Fruit fly (Drosophila melanogaster) whole organism, prepupa: ENCODE data around the gene INPP5E.
A peak's percentile ranks its signal among the peaks of the same experiment; 100 is the strongest.

ENCODE experiments used
- CG10631 ChIP-seq: fragments of 200-800 bp; sonication (Bioruptor generic); optimal IDR thresholded peaks from 2 replicates; lab custom pipeline; 2016; ENCODE audit warnings: missing biosample characterization, missing genetic modification characterization
- CG10669 ChIP-seq: fragments of 200-800 bp; sonication (Bioruptor generic); optimal IDR thresholded peaks from 3 replicates; lab custom pipeline; 2018; ENCODE audit warnings: missing biosample characterization, mild to moderate bottlenecking, missing genetic modification characterization, moderate library complexity
- CG11294 ChIP-seq: fragments of 200-800 bp; sonication (Bioruptor generic); IDR thresholded peaks from 2 replicates; pipeline ENCODE4 v1.3.6; 2022; ENCODE audit warnings: missing biosample characterization, missing genetic modification characterization
- CG11902 ChIP-seq: fragments of 200-800 bp; sonication (Bioruptor generic); optimal IDR thresholded peaks from 3 replicates; lab custom pipeline; 2016; ENCODE audit warnings: missing biosample characterization, missing genetic modification characterization
- CG3032 ChIP-seq: fragments of 200-800 bp; optimal IDR thresholded peaks from 2 replicates; lab custom pipeline; 2019; ENCODE audit warnings: missing biosample characterization, mild to moderate bottlenecking, missing genetic modification characterization, moderate library complexity
- CG31627 ChIP-seq: fragments of 200-800 bp; sonication (Bioruptor generic); optimal IDR thresholded peaks from 3 replicates; lab custom pipeline; 2016; ENCODE audit warnings: missing biosample characterization, missing genetic modification characterization
- CG32006 ChIP-seq: fragments of 200-800 bp; sonication (Bioruptor generic); optimal IDR thresholded peaks from 3 replicates; lab custom pipeline; 2017; ENCODE audit warnings: missing biosample characterization, mild to moderate bottlenecking, missing genetic modification characterization
- CG34406 ChIP-seq: fragments of 200-800 bp; sonication (Bioruptor generic); optimal IDR thresholded peaks from 3 replicates; lab custom pipeline; 2016; ENCODE audit warnings: missing biosample characterization, missing genetic modification characterization
- CG3919 ChIP-seq: fragments of 200-800 bp; sonication (Bioruptor generic); optimal IDR thresholded peaks from 3 replicates; lab custom pipeline; 2016; ENCODE audit warnings: missing biosample characterization, missing genetic modification characterization
- CG6163 ChIP-seq: fragments of 200-800 bp; sonication (Bioruptor generic); IDR thresholded peaks from 3 replicates; pipeline ENCODE4 v1.3.6; 2022; ENCODE audit warnings: missing biosample characterization, missing genetic modification characterization
- CG6276 ChIP-seq: fragments of 200-800 bp; sonication (Bioruptor generic); optimal IDR thresholded peaks from 2 replicates; lab custom pipeline; 2017; ENCODE audit warnings: missing biosample characterization, mild to moderate bottlenecking, missing genetic modification characterization
- CG6808 ChIP-seq: fragments of 200-800 bp; sonication (Bioruptor generic); optimal IDR thresholded peaks from 3 replicates; lab custom pipeline; 2017; ENCODE audit warnings: missing biosample characterization, missing genetic modification characterization, mild to moderate bottlenecking, moderate library complexity, missing genetic modification reagents
- CG6854 ChIP-seq: fragments of 200-800 bp; sonication (Bioruptor generic); optimal IDR thresholded peaks from 2 replicates; lab custom pipeline; 2017; ENCODE audit warnings: missing biosample characterization, mild to moderate bottlenecking, missing genetic modification characterization
- CG8119 ChIP-seq: fragments of 200-800 bp; sonication (Bioruptor generic); IDR thresholded peaks from 3 replicates; pipeline ENCODE4 v1.3.6; 2022; ENCODE audit warnings: missing biosample characterization, missing genetic modification characterization
- CG8632 ChIP-seq: fragments of 200-800 bp; sonication (Bioruptor generic); optimal IDR thresholded peaks from 3 replicates; lab custom pipeline; 2016; ENCODE audit warnings: missing biosample characterization, missing genetic modification characterization
- CG9139 ChIP-seq: fragments of 200-800 bp; sonication (Bioruptor generic); optimal IDR thresholded peaks from 3 replicates; lab custom pipeline; 2017; ENCODE audit warnings: missing biosample characterization, mild to moderate bottlenecking, missing genetic modification characterization
- Eip78C ChIP-seq: fragments of 200-800 bp; sonication (Bioruptor generic); peaks from one replicate; lab custom pipeline; 2016; ENCODE audit warnings: missing biosample characterization, missing genetic modification characterization
- Eip93F ChIP-seq: fragments of 200-800 bp; sonication (Bioruptor generic); optimal IDR thresholded peaks from 2 replicates; lab custom pipeline; 2016; ENCODE audit warnings: missing biosample characterization, mild to moderate bottlenecking, missing genetic modification characterization
- Hr39 ChIP-seq: fragments of 200-800 bp; sonication (Bioruptor generic); optimal IDR thresholded peaks from 2 replicates; lab custom pipeline; 2016; ENCODE audit warnings: missing biosample characterization, missing genetic modification characterization
- Hr4 ChIP-seq: fragments of 200-800 bp; sonication (Bioruptor generic); optimal IDR thresholded peaks from 3 replicates; lab custom pipeline; 2016; ENCODE audit warnings: missing biosample characterization, missing genetic modification characterization
- Met ChIP-seq: fragments of 200-800 bp; sonication (Bioruptor generic); optimal IDR thresholded peaks from 3 replicates; lab custom pipeline; 2016; ENCODE audit warnings: missing biosample characterization, missing genetic modification characterization
- OdsH ChIP-seq: fragments of 200-800 bp; sonication (Bioruptor generic); optimal IDR thresholded peaks from 3 replicates; lab custom pipeline; 2016; ENCODE audit warnings: missing biosample characterization, missing genetic modification characterization
- Smox ChIP-seq: fragments of 200-800 bp; sonication (Bioruptor generic); optimal IDR thresholded peaks from 3 replicates; lab custom pipeline; 2016; ENCODE audit warnings: missing biosample characterization, missing genetic modification characterization
- Sox14 ChIP-seq: fragments of 200-800 bp; sonication (Bioruptor generic); optimal IDR thresholded peaks from 3 replicates; lab custom pipeline; 2016; ENCODE audit warnings: missing biosample characterization, missing genetic modification characterization
- Sox15 ChIP-seq: fragments of 200-800 bp; sonication (Bioruptor generic); optimal IDR thresholded peaks from 3 replicates; lab custom pipeline; 2016; ENCODE audit warnings: missing biosample characterization, missing genetic modification characterization
- achi ChIP-seq: fragments of 200-800 bp; sonication (Bioruptor generic); optimal IDR thresholded peaks from 3 replicates; lab custom pipeline; 2016; ENCODE audit warnings: missing biosample characterization, missing genetic modification characterization
- acj6 ChIP-seq: fragments of 200-800 bp; sonication (Bioruptor generic); optimal IDR thresholded peaks from 3 replicates; lab custom pipeline; 2016; ENCODE audit warnings: missing biosample characterization, missing genetic modification characterization
- cyc ChIP-seq: fragments of 200-800 bp; sonication (Bioruptor generic); optimal IDR thresholded peaks from 3 replicates; lab custom pipeline; 2016; ENCODE audit warnings: missing biosample characterization, missing genetic modification characterization
- dac ChIP-seq: fragments of 200-800 bp; sonication (Bioruptor generic); optimal IDR thresholded peaks from 2 replicates; lab custom pipeline; 2017; ENCODE audit warnings: missing biosample characterization, mild to moderate bottlenecking, missing genetic modification characterization
- eg ChIP-seq: fragments of 200-800 bp; sonication (Bioruptor generic); IDR thresholded peaks from 3 replicates; pipeline ENCODE4 v1.3.6; 2022; ENCODE audit warnings: missing biosample characterization, missing genetic modification characterization
- esn ChIP-seq: fragments of 200-800 bp; sonication (Bioruptor generic); optimal IDR thresholded peaks from 2 replicates; lab custom pipeline; 2016; ENCODE audit warnings: missing biosample characterization, mild to moderate bottlenecking, missing genetic modification characterization, moderate library complexity
- fkh ChIP-seq: fragments of 200-800 bp; sonication (Bioruptor generic); optimal IDR thresholded peaks from 3 replicates; lab custom pipeline; 2017; ENCODE audit warnings: missing biosample characterization, mild to moderate bottlenecking, missing genetic modification characterization, moderate library complexity
- lz ChIP-seq: fragments of 200-800 bp; sonication (Bioruptor generic); optimal IDR thresholded peaks from 3 replicates; lab custom pipeline; 2016; ENCODE audit warnings: missing biosample characterization, missing genetic modification characterization
- net ChIP-seq: fragments of 200-800 bp; sonication (Bioruptor generic); optimal IDR thresholded peaks from 3 replicates; lab custom pipeline; 2016; ENCODE audit warnings: missing biosample characterization, missing genetic modification characterization
- pdm3 ChIP-seq: fragments of 200-800 bp; sonication (Bioruptor generic); optimal IDR thresholded peaks from 3 replicates; lab custom pipeline; 2016; ENCODE audit warnings: missing biosample characterization, missing genetic modification characterization
- salr ChIP-seq, 2 experiments: fragments of 200-800 bp; sonication (Bioruptor generic); optimal IDR thresholded peaks; 3 replicates each; lab custom pipeline; 2016 to 2018; ENCODE audit warnings: missing biosample characterization in 2 of 2, missing genetic modification characterization in 2 of 2, mild to moderate bottlenecking in 1 of 2
- ss ChIP-seq, 2 experiments: fragments of 200-800 bp; sonication (Bioruptor generic); optimal IDR thresholded peaks; 2 replicates in 1 of 2; 3 replicates in 1 of 2; lab custom pipeline; 2017 to 2018; ENCODE audit warnings: mild to moderate bottlenecking in 2 of 2, missing biosample characterization in 2 of 2, missing genetic modification characterization in 2 of 2, moderate library complexity in 1 of 2
- svp ChIP-seq: fragments of 200-800 bp; sonication (Bioruptor generic); peaks from one replicate; lab custom pipeline; 2016; ENCODE audit warnings: missing biosample characterization, missing genetic modification characterization
- topi ChIP-seq: fragments of 200-800 bp; sonication (Bioruptor generic); optimal IDR thresholded peaks from 3 replicates; lab custom pipeline; 2016; ENCODE audit warnings: missing biosample characterization, missing genetic modification characterization
- vri ChIP-seq: fragments of 200-800 bp; sonication (Bioruptor generic); optimal IDR thresholded peaks from 3 replicates; lab custom pipeline; 2016; ENCODE audit warnings: missing biosample characterization, mild to moderate bottlenecking, missing genetic modification characterization

INPP5E gene

DNA sequence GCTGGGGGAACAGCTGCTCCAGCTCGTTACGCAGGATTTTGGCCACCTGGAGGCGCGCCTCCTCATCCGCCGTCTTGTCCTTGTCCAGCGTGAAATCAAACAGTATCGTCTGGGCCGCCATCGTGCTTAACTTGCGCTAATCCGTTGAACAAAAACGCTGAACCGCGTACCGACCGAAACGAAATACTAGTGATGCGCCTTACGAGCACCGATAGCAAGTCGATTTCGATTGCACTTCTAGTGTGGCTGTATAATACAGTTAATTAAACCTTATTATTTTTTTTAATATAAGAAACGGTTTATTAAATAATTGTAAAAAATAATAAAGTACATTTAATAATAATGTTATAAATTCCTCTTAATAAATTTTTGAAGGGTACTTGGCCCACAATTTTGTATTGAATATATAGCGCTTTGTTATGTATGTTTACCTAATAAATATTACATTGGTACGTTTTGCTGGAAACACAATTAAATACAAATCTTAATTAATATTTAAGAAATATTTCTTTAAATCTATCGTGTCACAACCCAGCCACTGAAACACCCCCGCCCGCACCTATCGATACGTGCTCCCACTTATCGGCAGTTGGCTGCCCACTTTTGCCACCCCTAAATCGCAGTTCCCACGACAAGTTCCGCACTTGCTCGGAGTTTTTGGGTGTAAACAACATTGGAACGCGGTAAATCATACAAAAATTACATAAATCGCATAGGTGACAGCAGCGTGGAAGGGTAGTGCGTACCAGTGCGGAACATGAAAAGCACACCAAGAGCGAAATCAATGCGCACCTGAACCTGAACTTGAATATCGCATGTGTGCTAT is at the start of gene INPP5E, which contains the start of gene Sms:
INPP5E (plus strand) TSS at position 602 of the 826 bp plus-strand sequence.
Sms (minus strand) TSS at position 198 of the 826 bp plus-strand sequence.
- TF ChIP-seq CG6276 (GFP tag; lab: Kevin White, UChicago) (no peak), CG9139 (GFP tag; lab: Kevin White, UChicago) (no peak), svp (GFP tag; lab: Kevin White, UChicago) (peak; percentile 68), Hr39 (GFP tag; lab: Kevin White, UChicago) (peak; percentile 34), CG6854 (GFP tag; lab: Kevin White, UChicago) (no peak), fkh (GFP tag; lab: Kevin White, UChicago) (no peak), vri (GFP tag; lab: Kevin White, UChicago) (no peak), CG6163 (GFP tag; lab: Robert Waterston, UW) (peak; percentile 37; the same call in 1 of the 3 replicates), eg (GFP tag; lab: Robert Waterston, UW) (peak; percentile 32; the same call in 1 of the 3 replicates), achi (GFP tag; lab: Kevin White, UChicago) (peak; percentile 54), Hr4 (GFP tag; lab: Kevin White, UChicago) (peak; percentile 47), CG11902 (peak; percentile 42), cyc (GFP tag; lab: Kevin White, UChicago) (peak; percentile 38), ss (GFP tag; optimal IDR thresholded peaks at IDR 0.05; lab: Kevin White, UChicago) (peak in 1 of 2 experiments; percentile 28), acj6 (GFP tag; lab: Kevin White, UChicago) (peak; percentile 55), Sox15 (GFP tag; lab: Kevin White, UChicago) (peak; percentile 29), CG10669 (peak; percentile 4), CG3919 (GFP tag; lab: Kevin White, UChicago) (peak; percentile 29), Eip78C (GFP tag; lab: Kevin White, UChicago) (peak; percentile 61), CG6808 (GFP tag; lab: Kevin White, UChicago) (no peak), salr (GFP tag; optimal IDR thresholded peaks at IDR 0.05; lab: Kevin White, UChicago) (peak in 1 of 2 experiments; percentile 56), esn (GFP tag; lab: Kevin White, UChicago) (peak; percentile 52), CG32006 (peak; percentile 46), Smox (GFP tag; lab: Kevin White, UChicago) (peak; percentile 25), OdsH (peak; percentile 52), topi (GFP tag; lab: Kevin White, UChicago) (peak; percentile 28), dac (GFP tag; lab: Kevin White, UChicago) (peak; percentile 10), Sox14 (GFP tag; lab: Kevin White, UChicago) (peak; percentile 11), CG31627 (GFP tag; lab: Kevin White, UChicago) (peak; percentile 22), net (GFP tag; lab: Kevin White, UChicago) (no peak), CG10631 (GFP tag; lab: Kevin White, UChicago) (peak; percentile 66), pdm3 (GFP tag; lab: Kevin White, UChicago) (peak; percentile 52), CG3032 (tag; lab: Kevin White, UChicago) (peak; percentile 50), CG11294 (GFP tag; lab: Robert Waterston, UW) (no peak; the same call in 1 of the 2 replicates), CG8632 (GFP tag; lab: Kevin White, UChicago) (peak; percentile 35), lz (GFP tag; lab: Kevin White, UChicago) (peak; percentile 4), CG34406 (peak; percentile 56), Met (peak; percentile 25)

- TF ChIP-seq vri (GFP tag; lab: Kevin White, UChicago) (peak; percentile 79), CG34406 (no peak), CG8119 (GFP tag; lab: Robert Waterston, UW) (no peak), Eip78C (GFP tag; lab: Kevin White, UChicago) (peak; percentile 51), fkh (GFP tag; lab: Kevin White, UChicago) (peak; percentile 26), Eip93F (GFP tag; lab: Kevin White, UChicago) (peak; percentile 86), svp (GFP tag; lab: Kevin White, UChicago) (peak; percentile 89), Sox14 (GFP tag; lab: Kevin White, UChicago) (peak; percentile 74)
These were observed 18.8 kb upstream of the INPP5E start for dm6 chr3L:12258698-12259097.
